Worm (Caenorhabditis elegans): ENCODE results near the gene elo-3.

The elo-3 gene

DNA sequence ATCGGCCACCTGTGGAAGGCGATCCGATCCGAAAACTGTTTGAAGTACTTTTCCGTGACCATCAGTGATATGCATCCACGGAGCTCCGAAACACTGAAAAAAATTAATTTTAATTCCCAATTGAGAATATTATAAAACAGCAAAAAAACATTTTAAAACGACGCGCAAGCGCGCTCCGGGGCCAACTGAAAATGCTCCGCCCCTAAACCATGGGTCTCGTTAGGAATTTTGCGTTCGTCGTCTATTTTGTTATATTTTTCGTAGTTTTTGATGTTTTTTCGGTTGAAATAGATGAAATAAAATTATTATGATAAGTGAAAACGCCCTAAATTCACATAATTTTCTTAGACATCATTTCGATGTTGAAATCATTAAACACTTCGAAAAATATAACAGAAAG, 3.0 kb downstream of the elo-3 start:
- TF ChIP-seq K12H6.12 (tag; optimal IDR thresholded peaks at IDR 0.05) = no peak
- no peak for TF ChIP-seq ceh-79 (tag; optimal IDR thresholded peaks at IDR 0.05)
- no peak for TF ChIP-seq lsl-1 (GFP tag; optimal IDR thresholded peaks at IDR 0.05)
- TF ChIP-seq ztf-26 (tag; optimal IDR thresholded peaks at IDR 0.05) = no peak
- no peak for TF ChIP-seq snpc-4 (GFP tag; optimal IDR thresholded peaks at IDR 0.05)
- TF ChIP-seq snpc-4 (tag; optimal IDR thresholded peaks at IDR 0.05) = peak in 1 of 4 experiments; percentile 29
- no peak for TF ChIP-seq nhr-90 (tag; optimal IDR thresholded peaks at IDR 0.05)
- TF ChIP-seq cebp-1 (GFP tag; IDR thresholded peaks at IDR 0.05) = no peak
- peak; percentile 27 for TF ChIP-seq cebp-1 (tag; optimal IDR thresholded peaks at IDR 0.05)
- no peak for TF ChIP-seq lin-35 (GFP tag; optimal IDR thresholded peaks at IDR 0.05)
- TF ChIP-seq cebp-2 (GFP tag; IDR thresholded peaks at IDR 0.05) = no peak
- peak; percentile 59 for TF ChIP-seq F52B5.7 (tag; optimal IDR thresholded peaks at IDR 0.05)
- 0 out of 2 replicates have a peak, but pooled peaks have one; percentile 45 for TF ChIP-seq Y53G8AR.9 (GFP tag; conservative IDR thresholded peaks at IDR 0.05)
- peak; percentile 53 for TF ChIP-seq dpff-1 (tag; optimal IDR thresholded peaks at IDR 0.05)
- TF ChIP-seq hlh-26 (GFP tag; conservative IDR thresholded peaks at IDR 0.05) = no peak
- TF ChIP-seq ZK185.1 (tag; optimal IDR thresholded peaks at IDR 0.05; ENCODE audit: poor library complexity, severe bottlenecking) = no peak
- TF ChIP-seq hsf-1 (GFP tag; IDR thresholded peaks at IDR 0.05) = peak; percentile 58; the same call in 1 of the 2 replicates
- no peak for TF ChIP-seq F10E7.11 (tag; optimal IDR thresholded peaks at IDR 0.05)
- TF ChIP-seq madf-6 (GFP tag; IDR thresholded peaks at IDR 0.05) = peak; percentile 18; the same call in 1 of the 2 replicates
- no peak for TF ChIP-seq ztf-6 (GFP tag; IDR thresholded peaks at IDR 0.05)

- TF ChIP-seq nhr-90 (tag; optimal IDR thresholded peaks at IDR 0.05) = no peak
- TF ChIP-seq attf-3 (GFP tag; conservative IDR thresholded peaks at IDR 0.05) = no peak
Observed at ce11 chrIV:7242220-7242789, 4.8 kb downstream of the elo-3 start, which contains the start of gene gstk-2. Gene gstk-2, minus strand, starts transcription at chrIV:7242270.

ce11 chrIV:7243913-7244312, 6.4 kb downstream of the elo-3 start, which contains the start of gene afmd-1:
Gene afmd-1, plus strand, starts transcription at chrIV:7244228.
- no peak for TF ChIP-seq F39B2.1 (GFP tag; IDR thresholded peaks at IDR 0.05)

ce11 chrIV:7245592-7245991, 8.1 kb downstream of the elo-3 start:
- TF ChIP-seq zfh-2 (GFP tag; conservative IDR thresholded peaks at IDR 0.05) (peak; percentile 76), bed-2 (GFP tag; IDR thresholded peaks at IDR 0.05) (no peak), egrh-3 (GFP tag; IDR thresholded peaks at IDR 0.05) (peak; percentile 44; the same call in 1 of the 2 replicates)

DNA sequence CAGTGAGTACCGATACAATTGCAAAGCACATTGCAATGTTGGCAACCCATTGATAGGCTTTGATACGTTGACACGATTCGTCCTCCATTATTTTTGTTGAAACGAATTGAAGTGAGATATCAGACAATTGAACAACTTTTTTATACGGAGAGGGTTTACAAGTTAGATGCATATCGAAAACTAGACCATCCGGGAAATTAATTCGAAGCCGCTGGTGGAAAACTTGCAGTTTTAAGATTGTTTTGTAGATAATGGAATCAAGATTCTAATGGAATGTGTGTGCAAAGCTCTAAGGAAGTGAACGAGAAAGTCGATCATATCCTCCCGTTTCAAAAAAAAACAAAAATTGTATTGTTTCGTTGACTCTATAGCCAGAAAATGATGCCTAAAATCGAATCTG, 9.0 kb downstream of the elo-3 start, which contains the start of gene col-114:
col-114 (minus strand) TSS at position 101 of the 400 bp plus-strand sequence.
- TF ChIP-seq snpc-3.4 (tag; optimal IDR thresholded peaks at IDR 0.05) (no peak), snpc-1.3 (tag; optimal IDR thresholded peaks at IDR 0.05; ENCODE audit: insufficient read depth) (no peak), B0019.2 (GFP tag; conservative IDR thresholded peaks at IDR 0.05) (no peak), F39B2.1 (GFP tag; IDR thresholded peaks at IDR 0.05) (no peak), ccch-3 (GFP tag; optimal IDR thresholded peaks at IDR 0.05) (no peak), zim-3 (tag; optimal IDR thresholded peaks at IDR 0.05) (no peak), bed-1 (GFP tag; IDR thresholded peaks at IDR 0.05) (no peak), mes-4 (tag; optimal IDR thresholded peaks at IDR 0.05) (no peak), F23B12.7 (tag; optimal IDR thresholded peaks at IDR 0.05; ENCODE audit: insufficient read depth) (no peak), Y56A3A.18 (GFP tag; IDR thresholded peaks at IDR 0.05) (no peak), snpc-1.1 (tag; optimal IDR thresholded peaks at IDR 0.05; ENCODE audit: insufficient read depth) (no peak), nhr-27 (tag; optimal IDR thresholded peaks at IDR 0.05) (no peak), attf-6 (GFP tag; IDR thresholded peaks at IDR 0.05) (no peak), sdz-38 (tag; optimal IDR thresholded peaks at IDR 0.05) (no peak), ztf-28 (GFP tag; IDR thresholded peaks at IDR 0.05) (no peak)
